Worm (Caenorhabditis elegans) whole organism, midembryonic: ENCODE measurements around the gene smc-6.

Source experiments
- T22C8.4 ChIP-seq: fragments of 200-800 bp; sonication (Bioruptor generic); IDR thresholded peaks from 2 replicates; pipeline ENCODE4 v1.3.6; 2022; ENCODE audit warnings: missing genetic modification characterization, missing compliant biosample characterization
- cog-1 ChIP-seq: sonication (generic microtip); optimal IDR thresholded peaks from 2 replicates; lab custom pipeline; 2016; ENCODE audit warnings: missing genetic modification characterization, missing compliant biosample characterization
- flt-1 ChIP-seq: fragments of 200-800 bp; sonication (Bioruptor generic); IDR thresholded peaks from 2 replicates; pipeline ENCODE4 v1.3.6; 2022; ENCODE audit warnings: missing genetic modification characterization, missing compliant biosample characterization
- klf-2 ChIP-seq: fragments of 200-800 bp; sonication (Bioruptor generic); conservative IDR thresholded peaks from 2 replicates; pipeline ENCODE4 v1.3.6; 2022; ENCODE audit warnings: missing genetic modification reagents, missing genetic modification characterization, missing compliant biosample characterization
- med-1 ChIP-seq: sonication (generic microtip); optimal IDR thresholded peaks from 2 replicates; lab custom pipeline; 2017; ENCODE audit warnings: missing genetic modification characterization, mild to moderate bottlenecking, missing compliant biosample characterization, antibody characterized with exemption, missing genetic modification reagents; ENCODE audit not compliant: insufficient read depth
- ref-1 ChIP-seq: fragments of 200-800 bp; sonication (Bioruptor generic); conservative IDR thresholded peaks from 2 replicates; pipeline ENCODE4 v1.3.6; 2022; ENCODE audit warnings: missing genetic modification reagents, missing genetic modification characterization, missing compliant biosample characterization
- tab-1 ChIP-seq: fragments of 200-800 bp; sonication (Bioruptor generic); IDR thresholded peaks from 2 replicates; pipeline ENCODE4 v1.3.6; 2022; ENCODE audit warnings: missing genetic modification characterization, missing compliant biosample characterization
- ztf-23 ChIP-seq: fragments of 200-800 bp; sonication (Bioruptor generic); IDR thresholded peaks from 2 replicates; pipeline ENCODE4 v1.3.6; 2022; ENCODE audit warnings: missing genetic modification reagents, missing genetic modification characterization, missing compliant biosample characterization
- ztf-29 ChIP-seq: fragments of 200-800 bp; sonication (Bioruptor generic); IDR thresholded peaks from 2 replicates; pipeline ENCODE4 v1.3.6; 2022; ENCODE audit warnings: missing genetic modification reagents, missing genetic modification characterization, missing compliant biosample characterization

smc-6 gene

ce11 chrII:11569213-11569868, 9.2 kb upstream of the smc-6 start, which contains the start of the genes F54D5.23 and F54D5.4:
Gene F54D5.23, minus strand, starts transcription at chrII:11569287.
Gene F54D5.4, plus strand, starts transcription at chrII:11569818.
- TF ChIP-seq cog-1 (tag; lab: Kevin White, UChicago) (no peak), med-1 (GFP tag; lab: Kevin White, UChicago) (no peak), T22C8.4 (GFP tag; lab: Robert Waterston, UW) (no peak), tab-1 (GFP tag; lab: Robert Waterston, UW) (no peak), ref-1 (GFP tag; lab: Robert Waterston, UW) (no peak)

DNA sequence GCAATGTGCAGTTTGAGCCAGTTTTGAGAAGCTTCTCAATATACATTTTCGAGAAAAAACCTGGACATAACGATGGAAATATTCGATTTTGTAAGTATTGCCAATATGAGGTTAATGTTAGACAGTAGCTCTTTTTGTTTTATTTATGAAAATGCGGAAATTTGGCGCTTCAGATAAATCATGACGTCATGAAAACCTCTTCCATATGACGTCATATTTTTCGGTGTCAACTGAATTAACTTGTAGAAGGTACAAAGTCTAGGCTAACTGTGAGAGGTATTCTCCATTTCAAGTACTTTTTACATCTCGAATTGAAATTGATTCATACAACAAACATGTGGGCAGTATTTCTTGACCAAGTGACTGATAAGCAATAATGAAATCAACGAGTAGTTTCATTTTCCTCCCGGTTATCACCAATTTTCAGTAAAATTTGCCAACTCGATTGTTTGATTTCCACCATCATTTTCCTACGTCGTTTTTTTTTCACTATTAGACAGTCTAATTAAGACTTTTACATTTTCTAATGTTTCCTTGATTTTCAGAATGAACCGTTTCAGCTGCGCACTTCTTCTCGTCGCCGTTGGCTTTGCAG, 7.2 kb upstream of the smc-6 start, which contains the start of gene F54D5.3:
F54D5.3 (plus strand) TSS at position 546 of the 595 bp plus-strand sequence.
- no peak for TF ChIP-seq med-1 (GFP tag; lab: Kevin White, UChicago)
- no peak for TF ChIP-seq cog-1 (tag; lab: Kevin White, UChicago)
- TF ChIP-seq ztf-23 (GFP tag; lab: Robert Waterston, UW): no peak
- no peak for TF ChIP-seq flt-1 (GFP tag; lab: Robert Waterston, UW)
- TF ChIP-seq T22C8.4 (GFP tag; lab: Robert Waterston, UW): no peak
- no peak for TF ChIP-seq ztf-29 (GFP tag; lab: Robert Waterston, UW)
- no peak for TF ChIP-seq ref-1 (GFP tag; lab: Robert Waterston, UW)
- TF ChIP-seq klf-2 (GFP tag; lab: Robert Waterston, UW): no peak
- no peak for TF ChIP-seq tab-1 (GFP tag; lab: Robert Waterston, UW)

ce11 chrII:11572944-11573343, 5.6 kb upstream of the smc-6 start, which contains the start of gene F54D5.2:
Gene F54D5.2, plus strand, starts transcription at chrII:11573180.
- TF ChIP-seq med-1 (GFP tag; lab: Kevin White, UChicago) (no peak), klf-2 (GFP tag; lab: Robert Waterston, UW) (no peak), flt-1 (GFP tag; lab: Robert Waterston, UW) (no peak), T22C8.4 (GFP tag; lab: Robert Waterston, UW) (no peak), ref-1 (GFP tag; lab: Robert Waterston, UW) (no peak), ztf-29 (GFP tag; lab: Robert Waterston, UW) (no peak), tab-1 (GFP tag; lab: Robert Waterston, UW) (no peak), cog-1 (tag; lab: Kevin White, UChicago) (no peak), ztf-23 (GFP tag; lab: Robert Waterston, UW) (no peak)

ce11 chrII:11577397-11577796, 1.1 kb upstream of the smc-6 start, which contains the start of gene pcs-1:
Gene pcs-1, minus strand, starts transcription at chrII:11577740.
- TF ChIP-seq T22C8.4 (GFP tag; lab: Robert Waterston, UW) (no peak), ztf-23 (GFP tag; lab: Robert Waterston, UW) (no peak), ref-1 (GFP tag; lab: Robert Waterston, UW) (no peak), tab-1 (GFP tag; lab: Robert Waterston, UW) (no peak)

ce11 chrII:11577861-11578260, 655 bp upstream of the smc-6 start:
- TF ChIP-seq flt-1 (GFP tag; lab: Robert Waterston, UW) (no peak), T22C8.4 (GFP tag; lab: Robert Waterston, UW) (no peak), cog-1 (tag; lab: Kevin White, UChicago) (no peak), tab-1 (GFP tag; lab: Robert Waterston, UW) (no peak), klf-2 (GFP tag; lab: Robert Waterston, UW) (no peak), ztf-23 (GFP tag; lab: Robert Waterston, UW) (no peak), ztf-29 (GFP tag; lab: Robert Waterston, UW) (no peak), med-1 (GFP tag; lab: Kevin White, UChicago) (no peak), ref-1 (GFP tag; lab: Robert Waterston, UW) (no peak)

DNA sequence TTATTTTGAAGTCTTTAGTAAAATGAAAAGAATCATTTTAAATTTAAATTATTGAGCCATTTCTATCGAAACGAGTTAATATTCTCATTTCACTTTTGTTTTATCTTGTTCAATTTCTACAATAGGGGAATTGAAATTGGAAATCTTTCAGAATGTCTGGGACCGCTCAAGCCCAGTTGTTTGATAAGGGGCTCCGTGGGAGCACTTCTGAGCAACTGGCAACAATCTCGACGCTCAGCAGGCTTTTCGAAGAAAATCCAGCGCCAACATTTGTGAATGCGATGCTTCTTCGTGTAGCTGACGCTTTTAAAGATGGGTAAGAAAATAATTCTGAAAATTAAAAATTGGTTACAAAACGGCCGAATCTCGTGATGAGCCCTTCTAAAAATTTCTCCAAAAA, 4.2 kb downstream of the smc-6 start, which contains the start of gene ints-7:
ints-7 (plus strand) TSS at position 152 of the 400 bp plus-strand sequence.
- TF ChIP-seq T22C8.4 (GFP tag; lab: Robert Waterston, UW) (no peak), ztf-29 (GFP tag; lab: Robert Waterston, UW) (no peak), med-1 (GFP tag; lab: Kevin White, UChicago) (no peak), flt-1 (GFP tag; lab: Robert Waterston, UW) (no peak), cog-1 (tag; lab: Kevin White, UChicago) (no peak), ztf-23 (GFP tag; lab: Robert Waterston, UW) (no peak), klf-2 (GFP tag; lab: Robert Waterston, UW) (no peak), tab-1 (GFP tag; lab: Robert Waterston, UW) (no peak), ref-1 (GFP tag; lab: Robert Waterston, UW) (no peak)

- TF ChIP-seq cog-1 (tag; lab: Kevin White, UChicago): no peak
- TF ChIP-seq med-1 (GFP tag; lab: Kevin White, UChicago): no peak
- TF ChIP-seq T22C8.4 (GFP tag; lab: Robert Waterston, UW): no peak
- TF ChIP-seq ref-1 (GFP tag; lab: Robert Waterston, UW): no peak
- no peak for TF ChIP-seq klf-2 (GFP tag; lab: Robert Waterston, UW)
- TF ChIP-seq ztf-29 (GFP tag; lab: Robert Waterston, UW): no peak
These were observed 9.8 kb downstream of the smc-6 start for ce11 chrII:11588304-11588703.

DNA sequence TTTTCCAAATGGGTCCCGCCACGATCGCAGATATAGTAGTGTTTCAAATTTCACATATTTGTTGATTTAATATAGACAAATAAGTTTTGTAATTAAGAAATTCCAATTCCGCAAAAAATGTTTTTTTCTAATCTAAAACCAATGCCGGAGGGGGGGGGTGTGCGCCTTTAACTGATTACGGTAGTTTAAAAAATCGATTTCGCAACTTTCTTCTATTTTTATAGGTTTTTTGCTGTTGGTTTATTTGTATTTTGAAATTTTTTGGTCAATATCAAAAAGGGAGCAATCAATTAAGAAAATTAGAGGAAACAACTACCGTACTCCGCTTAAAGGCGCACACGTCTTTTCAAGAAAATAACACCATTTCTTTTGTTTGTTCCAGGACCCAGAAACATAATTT, 13.0 kb downstream of the smc-6 start:
- TF ChIP-seq T22C8.4 (GFP tag; lab: Robert Waterston, UW): no peak
- no peak for TF ChIP-seq klf-2 (GFP tag; lab: Robert Waterston, UW)
- no peak for TF ChIP-seq ref-1 (GFP tag; lab: Robert Waterston, UW)
- TF ChIP-seq tab-1 (GFP tag; lab: Robert Waterston, UW): no peak
- no peak for TF ChIP-seq ztf-29 (GFP tag; lab: Robert Waterston, UW)
- TF ChIP-seq med-1 (GFP tag; lab: Kevin White, UChicago): no peak
- no peak for TF ChIP-seq flt-1 (GFP tag; lab: Robert Waterston, UW)
- TF ChIP-seq ztf-23 (GFP tag; lab: Robert Waterston, UW): no peak
- no peak for TF ChIP-seq cog-1 (tag; lab: Kevin White, UChicago)
